Worm (Caenorhabditis elegans): Measurements from ENCODE around the gene C40C9.3.

Gene C40C9.3

DNA sequence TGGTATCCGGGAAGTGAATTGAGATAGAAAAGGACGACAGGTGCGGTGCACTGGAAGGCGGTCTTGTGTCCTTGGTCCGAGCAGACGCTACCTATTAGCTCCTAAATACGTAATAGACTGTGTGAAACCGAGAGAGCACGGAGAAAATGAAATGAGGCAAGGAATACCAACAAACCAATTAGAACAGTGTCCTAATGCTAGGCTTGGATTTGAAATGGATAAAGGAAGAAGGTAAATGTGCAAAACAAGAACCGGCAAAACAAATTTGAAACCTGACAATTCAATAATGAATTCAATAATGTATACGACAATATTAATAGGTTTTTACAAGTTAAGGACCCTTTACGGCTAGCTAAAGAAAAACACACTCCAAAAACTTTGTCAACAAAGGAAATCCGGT lies 21.3 kb downstream of the C40C9.3 start, which contains the start of gene C04A11.2:
Gene C04A11.2, minus strand, starts transcription at position 101 of the 400 bp plus-strand sequence.
- TF ChIP-seq zag-1 (tag; optimal IDR thresholded peaks at IDR 0.05) (no peak), efl-1 (optimal IDR thresholded peaks at IDR 0.05) (no peak), efl-1 (GFP tag; optimal IDR thresholded peaks at IDR 0.05 in 1 of 2) (peak in 1 of 2 experiments; percentile 25)

DNA sequence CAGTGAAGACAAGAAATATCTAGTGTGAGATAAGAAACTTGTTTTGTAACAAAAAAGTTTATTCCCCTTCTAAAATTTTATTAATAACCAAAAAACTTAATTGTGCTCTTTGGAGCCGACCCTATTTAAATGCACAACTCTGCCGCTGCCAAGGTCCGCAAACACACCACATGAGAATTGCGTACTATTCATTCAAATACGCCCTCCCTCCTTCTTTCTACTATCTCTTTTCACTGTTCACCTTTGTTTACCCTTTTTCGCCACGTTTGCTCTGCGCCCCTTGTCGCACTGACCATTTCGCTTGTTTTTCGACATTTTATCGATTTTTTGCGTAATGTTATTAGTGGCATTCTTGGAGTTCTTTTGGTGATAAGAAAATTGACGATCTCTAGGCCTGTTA lies 22.2 kb downstream of the C40C9.3 start:
- TF ChIP-seq sup-37 (GFP tag; optimal IDR thresholded peaks at IDR 0.05) (no peak), tlp-1 (tag; optimal IDR thresholded peaks at IDR 0.05) (no peak), rnt-1 (tag; optimal IDR thresholded peaks at IDR 0.05) (peak; percentile 20), ets-5 (GFP tag; IDR thresholded peaks at IDR 0.05) (no peak), dsc-1 (tag; optimal IDR thresholded peaks at IDR 0.05) (no peak), efl-3 (GFP tag; optimal IDR thresholded peaks at IDR 0.05) (no peak), hlh-4 (tag; optimal IDR thresholded peaks at IDR 0.05) (no peak), xbp-1 (tag; optimal IDR thresholded peaks at IDR 0.05) (peak; percentile 26), mep-1 (tag; optimal IDR thresholded peaks at IDR 0.05) (peak; percentile 49), skn-1 (tag; optimal IDR thresholded peaks at IDR 0.05) (no peak), nhr-90 (tag; optimal IDR thresholded peaks at IDR 0.05; ENCODE audit: poor library complexity) (peak; percentile 29), mdl-1 (tag; optimal IDR thresholded peaks at IDR 0.05) (peak in 1 of 2 experiments; percentile 29), fos-1 (tag; optimal IDR thresholded peaks at IDR 0.05) (no peak), jun-1 (tag; optimal IDR thresholded peaks at IDR 0.05) (no peak), mef-2 (tag; optimal IDR thresholded peaks at IDR 0.05) (no peak), pag-3 (tag; optimal IDR thresholded peaks at IDR 0.05; ENCODE audit: borderline replicate concordance, insufficient read depth) (no peak), ztf-11 (tag; optimal IDR thresholded peaks at IDR 0.05) (no peak), lin-14 (GFP tag; optimal IDR thresholded peaks at IDR 0.05) (peak; percentile 69), ceh-88 (GFP tag; IDR thresholded peaks at IDR 0.05) (no peak), ztf-4 (tag; optimal IDR thresholded peaks at IDR 0.05) (no peak), Y116A8C.19 (tag; optimal IDR thresholded peaks at IDR 0.05; ENCODE audit: borderline replicate concordance) (no peak), dpl-1 (GFP tag; optimal IDR thresholded peaks at IDR 0.05) (peak; percentile 48 to 73 (median 72)), snpc-4 (tag; optimal IDR thresholded peaks at IDR 0.05) (no peak), nhr-47 (tag; optimal IDR thresholded peaks at IDR 0.05) (peak; percentile 45), unc-62 (GFP tag; optimal IDR thresholded peaks at IDR 0.05) (no peak), C16A3.4 (tag; optimal IDR thresholded peaks at IDR 0.05) (peak; percentile 39), unc-86 (tag; optimal IDR thresholded peaks at IDR 0.05) (no peak), elt-2 (tag; optimal IDR thresholded peaks at IDR 0.05) (peak; percentile 58), fkh-10 (GFP tag; optimal IDR thresholded peaks at IDR 0.05) (no peak), nhr-237 (tag; optimal IDR thresholded peaks at IDR 0.05) (no peak), aly-2 (tag; optimal IDR thresholded peaks at IDR 0.05) (no peak), ama-1 (optimal IDR thresholded peaks at IDR 0.05) (no peak), snu-23 (GFP tag; optimal IDR thresholded peaks at IDR 0.05) (peak; percentile 51), nhr-12 (tag; optimal IDR thresholded peaks at IDR 0.05) (no peak), hpl-2 (GFP tag; optimal IDR thresholded peaks at IDR 0.05) (no peak), F16B12.6 (tag; optimal IDR thresholded peaks at IDR 0.05) (peak; percentile 82), nhr-11 (tag; optimal IDR thresholded peaks at IDR 0.05) (no peak), pqm-1 (tag; optimal IDR thresholded peaks at IDR 0.05) (no peak), isw-1 (GFP tag; IDR thresholded peaks at IDR 0.05) (no peak), alr-1 (tag; optimal IDR thresholded peaks at IDR 0.05; ENCODE audit: borderline replicate concordance) (no peak), lin-13 (GFP tag; optimal IDR thresholded peaks at IDR 0.05) (no peak), nhr-85 (tag) (peak; percentile 51), ceh-63 (GFP tag; optimal IDR thresholded peaks at IDR 0.05) (no peak), pax-3 (tag; optimal IDR thresholded peaks at IDR 0.05) (no peak), hlh-17 (GFP tag; optimal IDR thresholded peaks at IDR 0.05; ENCODE audit: borderline replicate concordance) (no peak), sptf-1 (tag; optimal IDR thresholded peaks at IDR 0.05) (no peak), nhr-84 (tag; optimal IDR thresholded peaks at IDR 0.05) (no peak), blmp-1 (tag; optimal IDR thresholded peaks at IDR 0.05) (peak; percentile 6), tbx-2 (tag; optimal IDR thresholded peaks at IDR 0.05) (peak; percentile 46), vab-15 (tag; optimal IDR thresholded peaks at IDR 0.05) (no peak)
